Fruit fly (Drosophila melanogaster) whole organism, embryonic: ENCODE results near the gene CG33110.

Experiments
- ATbp ChIP-seq: fragments of 200-800 bp; sonication (Bioruptor generic); optimal IDR thresholded peaks from 2 replicates; lab custom pipeline; 2017; ENCODE audit warnings: missing biosample characterization, mild to moderate bottlenecking, missing genetic modification characterization, missing genetic modification reagents
- Antp ChIP-seq: fragments of 200-800 bp; sonication (Bioruptor generic); optimal IDR thresholded peaks from 3 replicates; lab custom pipeline; 2016; ENCODE audit warnings: missing biosample characterization, missing genetic modification characterization
- B-H2 ChIP-seq: fragments of 200-800 bp; sonication (Bioruptor generic); optimal IDR thresholded peaks from 2 replicates; lab custom pipeline; 2018; ENCODE audit warnings: missing biosample characterization, mild to moderate bottlenecking, missing genetic modification characterization
- C15 ChIP-seq: fragments of 200-800 bp; sonication (Bioruptor generic); IDR thresholded peaks from 3 replicates; pipeline ENCODE4 v1.3.6; 2022; ENCODE audit warnings: missing biosample characterization, missing genetic modification characterization
- CG10267 ChIP-seq: fragments of 200-800 bp; sonication (Bioruptor generic); optimal IDR thresholded peaks from 2 replicates; lab custom pipeline; 2018; ENCODE audit warnings: missing biosample characterization, mild to moderate bottlenecking, missing genetic modification characterization, moderate library complexity
- CG10431 ChIP-seq: fragments of 200-800 bp; sonication (Bioruptor generic); optimal IDR thresholded peaks from 3 replicates; lab custom pipeline; 2018; ENCODE audit warnings: missing biosample characterization, mild to moderate bottlenecking, missing genetic modification characterization
- CG11085 ChIP-seq: fragments of 200-800 bp; sonication (Bioruptor generic); IDR thresholded peaks from 2 replicates; pipeline ENCODE4 v1.3.6; 2022; ENCODE audit warnings: missing biosample characterization, missing genetic modification characterization
- CG11456 ChIP-seq: fragments of 200-800 bp; sonication (Bioruptor generic); IDR thresholded peaks from 3 replicates; pipeline ENCODE4 v1.3.6; 2022; ENCODE audit warnings: missing biosample characterization, missing genetic modification characterization
- CG11504 ChIP-seq: fragments of 200-800 bp; sonication (Bioruptor generic); optimal IDR thresholded peaks from 3 replicates; lab custom pipeline; 2019; ENCODE audit warnings: missing biosample characterization, mild to moderate bottlenecking, missing genetic modification characterization, moderate library complexity
- CG1647 ChIP-seq: fragments of 200-800 bp; sonication (Bioruptor generic); optimal IDR thresholded peaks from 3 replicates; lab custom pipeline; 2016; ENCODE audit warnings: missing biosample characterization, missing genetic modification characterization
- CG17612 ChIP-seq: fragments of 200-800 bp; sonication (Bioruptor generic); IDR thresholded peaks from 2 replicates; pipeline ENCODE4 v1.3.6; 2022; ENCODE audit warnings: missing biosample characterization, missing genetic modification characterization
- CG1792 ChIP-seq: fragments of 200-800 bp; sonication (Bioruptor generic); optimal IDR thresholded peaks from 2 replicates; lab custom pipeline; 2016; ENCODE audit warnings: missing biosample characterization, missing genetic modification characterization
- CG18476 ChIP-seq: fragments of 200-800 bp; sonication (Bioruptor generic); optimal IDR thresholded peaks from 2 replicates; lab custom pipeline; 2016; ENCODE audit warnings: missing biosample characterization, mild to moderate bottlenecking, missing genetic modification characterization
- CG2129 ChIP-seq: fragments of 200-800 bp; sonication (Bioruptor generic); IDR thresholded peaks from 2 replicates; pipeline ENCODE4 v1.3.6; 2022; ENCODE audit warnings: missing biosample characterization, missing genetic modification characterization; ENCODE audit not compliant: partially characterized antibody
- CG2202 ChIP-seq: fragments of 200-800 bp; sonication (Bioruptor generic); optimal IDR thresholded peaks from 2 replicates; lab custom pipeline; 2018; ENCODE audit warnings: missing biosample characterization, mild to moderate bottlenecking, missing genetic modification characterization
- CG3065 ChIP-seq: fragments of 200-800 bp; sonication (Bioruptor generic); optimal IDR thresholded peaks from 2 replicates; lab custom pipeline; 2016; ENCODE audit warnings: missing biosample characterization, missing genetic modification characterization
- CG31365 ChIP-seq: fragments of 200-800 bp; sonication (Bioruptor generic); optimal IDR thresholded peaks from 2 replicates; lab custom pipeline; 2018; ENCODE audit warnings: missing biosample characterization, mild to moderate bottlenecking, missing genetic modification characterization
- CG33213 ChIP-seq: fragments of 200-800 bp; sonication (Bioruptor generic); optimal IDR thresholded peaks from 3 replicates; lab custom pipeline; 2016; ENCODE audit warnings: missing biosample characterization, missing genetic modification characterization
- CG34376 ChIP-seq: fragments of 200-800 bp; sonication (Bioruptor generic); optimal IDR thresholded peaks from 2 replicates; lab custom pipeline; 2018; ENCODE audit warnings: missing biosample characterization, mild to moderate bottlenecking, missing genetic modification characterization
- CG4730 ChIP-seq: fragments of 200-800 bp; sonication (Bioruptor generic); IDR thresholded peaks from 2 replicates; pipeline ENCODE4 v1.3.6; 2022; ENCODE audit warnings: missing biosample characterization, missing genetic modification characterization
- CG4854 ChIP-seq: fragments of 200-800 bp; sonication (Bioruptor generic); optimal IDR thresholded peaks from 2 replicates; lab custom pipeline; 2016; ENCODE audit warnings: missing biosample characterization, missing genetic modification characterization, inconsistent platforms
- CG6254 ChIP-seq: fragments of 200-800 bp; sonication (Bioruptor generic); optimal IDR thresholded peaks from 3 replicates; lab custom pipeline; 2017; ENCODE audit warnings: mild to moderate bottlenecking, missing biosample characterization, missing genetic modification reagents, missing genetic modification characterization
- CG7271 ChIP-seq: fragments of 200-800 bp; sonication (Bioruptor generic); optimal IDR thresholded peaks from 2 replicates; lab custom pipeline; 2018; ENCODE audit warnings: missing biosample characterization, mild to moderate bottlenecking, missing genetic modification characterization, moderate library complexity
- CG8359 ChIP-seq: fragments of 200-800 bp; sonication (Bioruptor generic); optimal IDR thresholded peaks from 2 replicates; lab custom pipeline; 2017; ENCODE audit warnings: missing biosample characterization, mild to moderate bottlenecking, missing genetic modification characterization, borderline replicate concordance
- CG8388 ChIP-seq: fragments of 200-800 bp; sonication (Bioruptor generic); optimal IDR thresholded peaks from 2 replicates; lab custom pipeline; 2019; ENCODE audit warnings: missing biosample characterization, mild to moderate bottlenecking, missing genetic modification characterization, moderate library complexity
- CkIIα-i1 ChIP-seq: fragments of 200-800 bp; sonication (Bioruptor generic); IDR thresholded peaks from 2 replicates; pipeline ENCODE4 v1.3.6; 2022; ENCODE audit warnings: missing biosample characterization, missing genetic modification characterization
- Fer2 ChIP-seq: fragments of 200-800 bp; sonication (Bioruptor generic); optimal IDR thresholded peaks from 2 replicates; lab custom pipeline; 2018; ENCODE audit warnings: missing biosample characterization, mild to moderate bottlenecking, missing genetic modification characterization, moderate library complexity
- MTF-1 ChIP-seq: fragments of 200-800 bp; sonication (Bioruptor generic); optimal IDR thresholded peaks from 2 replicates; lab custom pipeline; 2018; ENCODE audit warnings: missing biosample characterization, mild to moderate bottlenecking, missing genetic modification characterization, borderline replicate concordance
- Nf-YA ChIP-seq: fragments of 200-800 bp; sonication (Bioruptor generic); IDR thresholded peaks from 2 replicates; pipeline ENCODE4 v1.3.6; 2022; ENCODE audit warnings: missing biosample characterization, missing genetic modification characterization
- Nf-YB ChIP-seq: fragments of 200-800 bp; sonication (Bioruptor generic); optimal IDR thresholded peaks from 3 replicates; lab custom pipeline; 2019; ENCODE audit warnings: missing biosample characterization, mild to moderate bottlenecking, missing genetic modification characterization, moderate library complexity
- Optix ChIP-seq: fragments of 200-800 bp; sonication (Bioruptor generic); IDR thresholded peaks from 3 replicates; pipeline ENCODE4 v1.3.6; 2022; ENCODE audit warnings: missing biosample characterization, missing genetic modification characterization
- PHDP ChIP-seq: fragments of 200-800 bp; sonication (Bioruptor generic); optimal IDR thresholded peaks from 3 replicates; lab custom pipeline; 2018; ENCODE audit warnings: missing biosample characterization, mild to moderate bottlenecking, missing genetic modification characterization, moderate library complexity
- Spps ChIP-seq: fragments of 200-800 bp; sonication (Bioruptor generic); optimal IDR thresholded peaks from 2 replicates; lab custom pipeline; 2018; ENCODE audit warnings: missing biosample characterization, mild to moderate bottlenecking, missing genetic modification characterization
- Stat92E ChIP-seq, 3 experiments: fragments of >200 bp in 2 of 3; fragments of 200-800 bp in 1 of 3; sonication (Bioruptor generic) in 1 of 3; optimal IDR thresholded peaks; 2 replicates each; lab custom pipeline; 2017 to 2019; ENCODE audit warnings: missing biosample characterization in 3 of 3, missing genetic modification characterization in 3 of 3, mild to moderate bottlenecking in 1 of 3, moderate library complexity in 1 of 3
- al ChIP-seq: fragments of 200-800 bp; sonication (Bioruptor generic); IDR thresholded peaks from 2 replicates; pipeline ENCODE4 v1.3.6; 2022; ENCODE audit warnings: missing biosample characterization, missing genetic modification characterization
- bcd ChIP-seq: fragments of 200-800 bp; sonication (Bioruptor generic); optimal IDR thresholded peaks from 2 replicates; lab custom pipeline; 2017; ENCODE audit warnings: missing biosample characterization, mild to moderate bottlenecking, missing genetic modification characterization
- chm ChIP-seq: fragments of 200-800 bp; sonication (Bioruptor generic); IDR thresholded peaks from 2 replicates; pipeline ENCODE4 v1.3.6; 2022; ENCODE audit warnings: missing biosample characterization, missing genetic modification characterization
- corto ChIP-seq: fragments of 200-800 bp; sonication (Bioruptor generic); optimal IDR thresholded peaks from 2 replicates; lab custom pipeline; 2016; ENCODE audit warnings: missing biosample characterization, mild to moderate bottlenecking, missing genetic modification characterization, moderate library complexity
- dati ChIP-seq: fragments of 200-800 bp; sonication (Bioruptor generic); IDR thresholded peaks from 2 replicates; pipeline ENCODE4 v1.3.6; 2022; ENCODE audit warnings: missing biosample characterization, missing genetic modification characterization
- dimm ChIP-seq: fragments of 200-800 bp; sonication (Bioruptor generic); IDR thresholded peaks from 2 replicates; pipeline ENCODE4 v1.3.6; 2022; ENCODE audit warnings: missing biosample characterization, missing genetic modification characterization
- ftz-f1 ChIP-seq: fragments of 200-800 bp; sonication (Bioruptor generic); optimal IDR thresholded peaks from 2 replicates; lab custom pipeline; 2016; ENCODE audit warnings: missing biosample characterization, missing genetic modification characterization
- jing ChIP-seq: fragments of 200-800 bp; sonication (Bioruptor generic); optimal IDR thresholded peaks from 2 replicates; lab custom pipeline; 2018; ENCODE audit warnings: missing biosample characterization, mild to moderate bottlenecking, missing genetic modification characterization
- lmd ChIP-seq: fragments of 200-800 bp; sonication (Bioruptor generic); IDR thresholded peaks from 2 replicates; pipeline ENCODE4 v1.3.6; 2022; ENCODE audit warnings: missing biosample characterization, missing genetic modification characterization
- nom ChIP-seq: fragments of 200-800 bp; sonication (Bioruptor generic); optimal IDR thresholded peaks from 2 replicates; lab custom pipeline; 2017; ENCODE audit warnings: missing biosample characterization, missing genetic modification characterization, mild to moderate bottlenecking, moderate library complexity, missing genetic modification reagents
- peb ChIP-seq: fragments of 200-800 bp; sonication (Bioruptor generic); IDR thresholded peaks from 2 replicates; pipeline ENCODE4 v1.3.6; 2022; ENCODE audit warnings: missing biosample characterization, missing genetic modification characterization
- pzg ChIP-seq: fragments of 200-800 bp; sonication (Bioruptor generic); optimal IDR thresholded peaks from 3 replicates; lab custom pipeline; 2018; ENCODE audit warnings: missing biosample characterization, mild to moderate bottlenecking, missing genetic modification characterization, moderate library complexity
- sim ChIP-seq: fragments of 200-800 bp; sonication (Bioruptor generic); IDR thresholded peaks from 2 replicates; pipeline ENCODE4 v1.3.6; 2022; ENCODE audit warnings: missing biosample characterization, missing genetic modification characterization
- stc ChIP-seq: fragments of 200-800 bp; sonication (Bioruptor generic); IDR thresholded peaks from 2 replicates; pipeline ENCODE4 v1.3.6; 2022; ENCODE audit warnings: missing biosample characterization, missing genetic modification characterization
- trem ChIP-seq: fragments of 200-800 bp; optimal IDR thresholded peaks from 3 replicates; lab custom pipeline; 2019; ENCODE audit warnings: missing biosample characterization, mild to moderate bottlenecking, missing genetic modification characterization, moderate library complexity
- unpg ChIP-seq: fragments of 200-800 bp; sonication (Bioruptor generic); optimal IDR thresholded peaks from 3 replicates; lab custom pipeline; 2018; ENCODE audit warnings: missing biosample characterization, mild to moderate bottlenecking, missing genetic modification characterization, moderate library complexity
- zfh2 ChIP-seq: fragments of 200-800 bp; sonication (Bioruptor generic); optimal IDR thresholded peaks from 2 replicates; lab custom pipeline; 2016; ENCODE audit warnings: missing biosample characterization, missing genetic modification characterization

CG33110 gene

DNA sequence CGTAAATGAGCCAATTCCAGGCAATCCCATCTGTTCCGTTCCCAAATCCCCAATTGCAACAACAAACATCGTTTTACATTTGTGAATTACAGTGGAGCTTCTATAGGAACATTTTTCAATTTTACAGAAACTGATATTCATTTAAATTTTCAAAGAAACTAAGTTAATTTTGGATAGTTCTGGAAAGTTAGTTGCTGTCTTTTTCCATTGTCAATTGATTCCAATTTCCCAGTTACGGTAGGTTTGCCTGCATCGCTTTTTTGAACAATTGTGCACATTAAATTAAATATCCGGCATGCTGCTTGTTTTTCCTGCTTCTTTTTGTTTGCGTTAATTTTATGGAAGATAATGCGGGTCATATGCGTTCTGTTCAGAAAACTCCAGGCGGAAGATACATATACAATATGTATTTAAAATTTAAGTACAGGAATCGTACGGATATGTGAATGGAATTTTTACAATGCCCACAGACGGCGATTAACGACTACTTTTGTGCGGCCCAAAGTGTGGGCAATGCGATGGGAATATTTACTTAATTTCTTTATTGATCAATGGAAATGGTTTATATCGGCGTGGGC lies 58.0 kb downstream of the CG33110 start (continued):
- no peak for TF ChIP-seq trem
- TF ChIP-seq Nf-YB = no peak
- TF ChIP-seq CG7271 (tag; lab: Kevin White, UChicago) = no peak
- no peak for TF ChIP-seq CG6254 (GFP tag; lab: Kevin White, UChicago)
- no peak for TF ChIP-seq CG11456 (GFP tag; lab: Robert Waterston, UW)
- no peak for TF ChIP-seq chm (GFP tag; lab: Robert Waterston, UW)
- TF ChIP-seq Antp (GFP tag; lab: Kevin White, UChicago) = no peak
- no peak for TF ChIP-seq corto (GFP tag; lab: Kevin White, UChicago)
- no peak for TF ChIP-seq MTF-1
- no peak for TF ChIP-seq CG34376
- TF ChIP-seq al = no peak
- TF ChIP-seq sim = no peak
- no peak for TF ChIP-seq dimm (GFP tag; lab: Robert Waterston, UW)
- TF ChIP-seq pzg = no peak
- no peak for TF ChIP-seq CG18476
- no peak for TF ChIP-seq CG2129 (GFP tag; lab: Robert Waterston, UW)
- no peak for TF ChIP-seq peb
- no peak for TF ChIP-seq ftz-f1 (GFP tag; lab: Kevin White, UChicago)
- TF ChIP-seq CG31365 = no peak
- no peak for TF ChIP-seq CG11085 (GFP tag; lab: Robert Waterston, UW)
- TF ChIP-seq bcd = no peak
- no peak for TF ChIP-seq CG4730 (GFP tag; lab: Robert Waterston, UW)
- no peak for TF ChIP-seq nom (GFP tag; lab: Kevin White, UChicago)
- no peak for TF ChIP-seq CkIIα-i1 (GFP tag; lab: Robert Waterston, UW)
- no peak for TF ChIP-seq Nf-YA (GFP tag; lab: Robert Waterston, UW)
- TF ChIP-seq CG2202 = no peak
- TF ChIP-seq CG8388 (GFP tag; lab: Kevin White, UChicago) = no peak
- TF ChIP-seq B-H2 (GFP tag; lab: Kevin White, UChicago) = no peak
- no peak for TF ChIP-seq CG1647 (GFP tag; lab: Kevin White, UChicago)
- TF ChIP-seq CG8359 (GFP tag; lab: Kevin White, UChicago) = no peak
- no peak for TF ChIP-seq CG10431
- TF ChIP-seq CG10267 (tag; lab: Kevin White, UChicago) = no peak
- TF ChIP-seq ATbp (GFP tag; lab: Kevin White, UChicago) = no peak
- TF ChIP-seq Fer2 (tag; lab: Kevin White, UChicago) = no peak
- no peak for TF ChIP-seq CG3065
- TF ChIP-seq lmd (GFP tag; lab: Robert Waterston, UW) = 0 out of 2 replicates have a peak, but pooled peaks have one; percentile 20
- TF ChIP-seq CG17612 = no peak
- no peak for TF ChIP-seq stc (GFP tag; lab: Robert Waterston, UW)
- TF ChIP-seq zfh2 (GFP tag; lab: Kevin White, UChicago) = peak; percentile 25
- TF ChIP-seq C15 (GFP tag; lab: Robert Waterston, UW) = no peak
- no peak for TF ChIP-seq CG4854 (GFP tag; lab: Kevin White, UChicago)
- no peak for TF ChIP-seq Optix (GFP tag; lab: Robert Waterston, UW)
- TF ChIP-seq CG11504 (tag; lab: Kevin White, UChicago) = peak; percentile 54
- TF ChIP-seq Spps (tag; lab: Kevin White, UChicago) = no peak
- TF ChIP-seq CG1792 (GFP tag; lab: Kevin White, UChicago) = no peak
- peak; percentile 49 for TF ChIP-seq unpg
- no peak for TF ChIP-seq Stat92E (GFP tag; optimal IDR thresholded peaks at IDR 0.05; lab: Kevin White, UChicago)
- no peak for TF ChIP-seq CG33213 (GFP tag; lab: Kevin White, UChicago)
- peak; percentile 34 for TF ChIP-seq PHDP (tag; lab: Kevin White, UChicago)
- no peak for TF ChIP-seq dati (GFP tag; lab: Robert Waterston, UW)
- TF ChIP-seq jing (GFP tag; lab: Kevin White, UChicago) = no peak
